Worm (Caenorhabditis elegans) whole organism, L2 larva: ENCODE measurements around the gene ugt-1.

ENCODE experiments used
- C34F6.9 ChIP-seq: fragments of 150-350 bp; optimal IDR thresholded peaks from 2 replicates; lab custom pipeline; 2014; ENCODE audit warnings: missing biosample characterization, missing genetic modification characterization
- F13H6.1 ChIP-seq: sonication (generic microtip); optimal IDR thresholded peaks from 2 replicates; lab custom pipeline; 2016; ENCODE audit warnings: missing genetic modification characterization, missing compliant biosample characterization
- R02D3.7 ChIP-seq: fragments of 150-350 bp; optimal IDR thresholded peaks from 2 replicates; lab custom pipeline; 2014; ENCODE audit warnings: missing biosample characterization, missing genetic modification characterization
- Y55F3AM.14 ChIP-seq: fragments of 200-800 bp; sonication (Bioruptor generic); optimal IDR thresholded peaks from 2 replicates; lab custom pipeline; 2018; ENCODE audit warnings: mild to moderate bottlenecking, missing genetic modification characterization, missing compliant biosample characterization
- ZK546.5 ChIP-seq: sonication (generic microtip); optimal IDR thresholded peaks from 2 replicates; lab custom pipeline; 2017; ENCODE audit warnings: missing biosample characterization, missing genetic modification characterization
- alr-1 ChIP-seq: fragments of 150-350 bp; optimal IDR thresholded peaks from 2 replicates; lab custom pipeline; 2014; ENCODE audit warnings: missing biosample characterization, missing genetic modification characterization
- aly-2 ChIP-seq: fragments of 150-350 bp; optimal IDR thresholded peaks from 2 replicates; lab custom pipeline; 2014; ENCODE audit warnings: missing biosample characterization, missing genetic modification characterization
- ama-1 ChIP-seq: fragments of 150-350 bp; optimal IDR thresholded peaks from 2 replicates; lab custom pipeline; 2018; ENCODE audit warnings: inconsistent platforms
- blmp-1 ChIP-seq: sonication (generic microtip); optimal IDR thresholded peaks from 2 replicates; lab custom pipeline; 2017; ENCODE audit warnings: missing genetic modification characterization, mild to moderate bottlenecking, missing compliant biosample characterization, antibody characterized with exemption, moderate library complexity; ENCODE audit not compliant: insufficient read depth
- ceh-16 ChIP-seq: fragments of 150-350 bp; optimal IDR thresholded peaks from 2 replicates; lab custom pipeline; 2014; ENCODE audit warnings: missing biosample characterization, missing genetic modification characterization
- ceh-82 ChIP-seq: fragments of 150-350 bp; optimal IDR thresholded peaks from 2 replicates; lab custom pipeline; 2014; ENCODE audit warnings: missing biosample characterization, missing genetic modification characterization
- crh-2 ChIP-seq: sonication (generic microtip); optimal IDR thresholded peaks from 2 replicates; lab custom pipeline; 2017; ENCODE audit warnings: missing biosample characterization, missing genetic modification characterization
- dmd-4 ChIP-seq: sonication (generic microtip); optimal IDR thresholded peaks from 2 replicates; lab custom pipeline; 2017; ENCODE audit warnings: missing biosample characterization, missing genetic modification characterization
- egl-27 ChIP-seq: sonication (generic microtip); optimal IDR thresholded peaks from 3 replicates; lab custom pipeline; 2017; ENCODE audit warnings: missing biosample characterization, missing genetic modification reagents, missing genetic modification characterization
- elt-1 ChIP-seq: fragments of 150-350 bp; optimal IDR thresholded peaks from 2 replicates; lab custom pipeline; 2014; ENCODE audit warnings: missing biosample characterization, missing genetic modification characterization
- elt-3 ChIP-seq: sonication (generic microtip); optimal IDR thresholded peaks from 2 replicates; lab custom pipeline; 2017; ENCODE audit warnings: missing biosample characterization, missing genetic modification characterization
- fos-1 ChIP-seq: fragments of 150-350 bp; optimal IDR thresholded peaks from 2 replicates; lab custom pipeline; 2014; ENCODE audit warnings: missing biosample characterization, missing genetic modification characterization
- gmeb-1 ChIP-seq: fragments of 150-350 bp; optimal IDR thresholded peaks from 2 replicates; lab custom pipeline; 2014; ENCODE audit warnings: missing biosample characterization, missing genetic modification characterization
- lin-11 ChIP-seq: fragments of 150-350 bp; sonication (generic microtip); optimal IDR thresholded peaks from 2 replicates; lab custom pipeline; 2014; ENCODE audit warnings: missing biosample characterization, missing genetic modification characterization, inconsistent platforms, mixed read lengths
- lin-13 ChIP-seq: fragments of 150-350 bp; optimal IDR thresholded peaks from 2 replicates; lab custom pipeline; 2014; ENCODE audit warnings: missing biosample characterization, missing genetic modification reagents, missing genetic modification characterization
- lin-39 ChIP-seq: fragments of 150-350 bp; optimal IDR thresholded peaks from 2 replicates; lab custom pipeline; 2014; ENCODE audit warnings: missing biosample characterization, missing genetic modification reagents, missing genetic modification characterization
- lsy-2 ChIP-seq, 2 experiments: fragments of 150-350 bp in 1 of 2; sonication (generic microtip) in 1 of 2; optimal IDR thresholded peaks; 2 replicates each; lab custom pipeline; 2014 to 2017; ENCODE audit warnings: missing biosample characterization in 2 of 2, missing genetic modification characterization in 2 of 2
- mab-5 ChIP-seq: fragments of 150-350 bp; optimal IDR thresholded peaks from 2 replicates; lab custom pipeline; 2014; ENCODE audit warnings: missing biosample characterization, missing genetic modification characterization
- mbf-1 ChIP-seq: sonication (generic microtip); optimal IDR thresholded peaks from 2 replicates; lab custom pipeline; 2017; ENCODE audit warnings: missing biosample characterization, missing genetic modification characterization
- mdl-1 ChIP-seq, 2 experiments: fragments of 150-350 bp in 1 of 2; sonication (generic microtip) in 1 of 2; optimal IDR thresholded peaks; 2 replicates each; lab custom pipeline; 2017; ENCODE audit warnings: missing biosample characterization in 2 of 2, missing genetic modification characterization in 2 of 2
- nhr-10 ChIP-seq: sonication (generic microtip); optimal IDR thresholded peaks from 2 replicates; lab custom pipeline; 2017; ENCODE audit warnings: missing biosample characterization, missing genetic modification characterization
- nhr-11 ChIP-seq: fragments of 150-350 bp; optimal IDR thresholded peaks from 2 replicates; lab custom pipeline; 2014; ENCODE audit warnings: missing biosample characterization, missing genetic modification characterization
- nhr-12 ChIP-seq: fragments of 150-350 bp; optimal IDR thresholded peaks from 2 replicates; lab custom pipeline; 2014; ENCODE audit warnings: missing biosample characterization, missing genetic modification characterization
- nhr-129 ChIP-seq: fragments of 150-350 bp; optimal IDR thresholded peaks from 2 replicates; lab custom pipeline; 2014; ENCODE audit warnings: missing biosample characterization, missing genetic modification characterization
- nhr-21 ChIP-seq: fragments of 150-350 bp; optimal IDR thresholded peaks from 2 replicates; lab custom pipeline; 2014; ENCODE audit warnings: missing biosample characterization, missing genetic modification characterization
- nhr-23 ChIP-seq: fragments of 150-350 bp; optimal IDR thresholded peaks from 2 replicates; lab custom pipeline; 2014; ENCODE audit warnings: missing biosample characterization, missing genetic modification reagents, missing genetic modification characterization
- nhr-237 ChIP-seq: fragments of 150-350 bp; optimal IDR thresholded peaks from 2 replicates; lab custom pipeline; 2014; ENCODE audit warnings: missing biosample characterization, missing genetic modification characterization
- nhr-25 ChIP-seq: fragments of 150-350 bp; sonication (generic microtip); optimal IDR thresholded peaks from 3 replicates; lab custom pipeline; 2014; ENCODE audit warnings: missing biosample characterization, missing genetic modification characterization
- nhr-6 ChIP-seq: fragments of 150-350 bp; optimal IDR thresholded peaks from 2 replicates; lab custom pipeline; 2014; ENCODE audit warnings: missing biosample characterization, missing genetic modification characterization
- nhr-77 ChIP-seq: fragments of 150-350 bp; optimal IDR thresholded peaks from 2 replicates; lab custom pipeline; 2014; ENCODE audit warnings: missing biosample characterization, missing genetic modification characterization
- peb-1 ChIP-seq: fragments of 150-350 bp; optimal IDR thresholded peaks from 2 replicates; lab custom pipeline; 2014; ENCODE audit warnings: missing biosample characterization, missing genetic modification characterization
- sem-4 ChIP-seq: fragments of 150-350 bp; optimal IDR thresholded peaks from 2 replicates; lab custom pipeline; 2014; ENCODE audit warnings: missing biosample characterization, missing genetic modification reagents, missing genetic modification characterization
- skn-1 ChIP-seq: sonication (generic microtip); optimal IDR thresholded peaks from 2 replicates; lab custom pipeline; 2017; ENCODE audit warnings: missing biosample characterization, missing genetic modification characterization
- sma-3 ChIP-seq: sonication (generic microtip); optimal IDR thresholded peaks from 2 replicates; lab custom pipeline; 2016; ENCODE audit warnings: missing genetic modification reagents, missing genetic modification characterization, missing compliant biosample characterization
- sma-9 ChIP-seq, 2 experiments: fragments of 150-350 bp in 1 of 2; sonication (generic microtip) in 1 of 2; optimal IDR thresholded peaks; 2 replicates each; lab custom pipeline; 2014 to 2016; ENCODE audit warnings: missing genetic modification characterization in 2 of 2, mild to moderate bottlenecking in 1 of 2, missing biosample characterization in 1 of 2, missing compliant biosample characterization in 1 of 2, missing genetic modification reagents in 1 of 2, moderate library complexity in 1 of 2
- snpc-4 ChIP-seq: fragments of 150-350 bp; optimal IDR thresholded peaks from 2 replicates; lab custom pipeline; 2014; ENCODE audit warnings: missing biosample characterization, missing genetic modification characterization
- unc-39 ChIP-seq: fragments of 150-350 bp; optimal IDR thresholded peaks from 2 replicates; lab custom pipeline; 2014; ENCODE audit warnings: missing biosample characterization, missing genetic modification characterization
- unc-55 ChIP-seq: fragments of 150-350 bp; sonication (generic microtip); optimal IDR thresholded peaks from 3 replicates; lab custom pipeline; 2014; ENCODE audit warnings: missing biosample characterization, missing genetic modification reagents, missing genetic modification characterization
- unc-62 ChIP-seq: fragments of 150-350 bp; optimal IDR thresholded peaks from 2 replicates; lab custom pipeline; 2014; ENCODE audit warnings: missing biosample characterization, missing genetic modification reagents, missing genetic modification characterization
- zag-1 ChIP-seq: fragments of 150-350 bp; optimal IDR thresholded peaks from 2 replicates; lab custom pipeline; 2014; ENCODE audit warnings: missing biosample characterization, missing genetic modification characterization
- ztf-1 ChIP-seq: fragments of 200-800 bp; sonication (Bioruptor generic); conservative IDR thresholded peaks from 2 replicates; pipeline ENCODE4 v1.3.6; 2022; ENCODE audit warnings: missing genetic modification characterization, missing compliant biosample characterization
- ztf-11 ChIP-seq: sonication (generic microtip); optimal IDR thresholded peaks from 2 replicates; lab custom pipeline; 2017; ENCODE audit warnings: missing biosample characterization, missing genetic modification characterization
- ztf-4 ChIP-seq: fragments of 150-350 bp; optimal IDR thresholded peaks from 2 replicates; lab custom pipeline; 2014; ENCODE audit warnings: missing biosample characterization, missing genetic modification characterization

The ugt-1 gene

DNA sequence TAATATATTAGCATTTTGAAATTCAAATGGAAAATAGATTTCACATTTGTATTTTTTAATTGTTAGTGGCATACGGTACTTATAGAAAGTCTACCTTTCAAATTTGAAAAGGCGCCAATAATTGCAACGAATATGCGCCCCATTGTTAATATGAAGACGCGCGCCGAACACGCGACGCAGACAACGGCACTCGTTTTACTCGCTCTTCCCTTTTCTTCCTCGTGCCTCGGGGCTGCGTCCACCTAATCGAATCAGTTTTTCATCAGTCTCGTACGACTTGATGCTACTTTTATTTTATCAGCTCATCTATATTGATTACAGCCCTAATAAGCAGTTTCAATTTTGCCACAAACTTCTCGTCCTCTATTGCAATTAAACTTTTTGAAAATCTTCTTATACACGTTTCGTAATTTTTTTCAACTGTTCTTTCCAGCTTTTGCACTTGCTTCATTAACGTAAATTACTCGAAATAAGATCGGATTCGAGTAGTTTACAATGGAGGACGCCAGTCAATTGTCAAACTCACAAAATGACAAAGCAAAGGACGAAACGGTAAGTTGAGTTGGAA, 33.5 kb upstream of the ugt-1 start, which contains the start of gene cash-1:
Gene cash-1 (plus strand): TSS at position 432 of the 568 bp plus-strand sequence.
- no peak for TF ChIP-seq unc-62 (GFP tag; lab: Kevin White, UChicago)
- TF ChIP-seq lin-13 (GFP tag; lab: Kevin White, UChicago), result peak; percentile 72
- TF ChIP-seq ceh-16 (tag; lab: Kevin White, UChicago), result no peak
- no peak for TF ChIP-seq nhr-23 (tag; lab: Kevin White, UChicago)
- peak; percentile 45 for TF ChIP-seq snpc-4 (tag; lab: Kevin White, UChicago)
- TF ChIP-seq mbf-1 (tag; lab: Kevin White, UChicago), result no peak
- no peak for TF ChIP-seq nhr-237 (tag; lab: Kevin White, UChicago)
- TF ChIP-seq F13H6.1 (tag; lab: Kevin White, UChicago), result peak; percentile 24
- TF ChIP-seq nhr-10 (tag; lab: Kevin White, UChicago), result no peak
- no peak for TF ChIP-seq nhr-77 (tag; lab: Kevin White, UChicago)
- TF ChIP-seq ZK546.5 (tag; lab: Kevin White, UChicago), result no peak
- TF ChIP-seq sma-3 (GFP tag; lab: Kevin White, UChicago), result peak; percentile 57
- peak; percentile 7 for TF ChIP-seq lin-11 (tag; lab: Kevin White, UChicago)
- peak in 1 of 2 experiments; percentile 74 for TF ChIP-seq lsy-2 (tag; optimal IDR thresholded peaks at IDR 0.05; lab: Kevin White, UChicago)
- TF ChIP-seq ztf-11 (tag; lab: Kevin White, UChicago), result no peak
- peak; percentile 78 for TF ChIP-seq gmeb-1 (tag; lab: Kevin White, UChicago)
- TF ChIP-seq ceh-82 (tag; lab: Kevin White, UChicago), result no peak
- no peak for TF ChIP-seq mab-5 (tag; lab: Kevin White, UChicago)
- TF ChIP-seq nhr-12 (tag; lab: Kevin White, UChicago), result no peak
- no peak for TF ChIP-seq R02D3.7 (tag; lab: Kevin White, UChicago)
- no peak for TF ChIP-seq unc-39 (tag; lab: Kevin White, UChicago)
- TF ChIP-seq nhr-129 (tag; lab: Kevin White, UChicago), result peak; percentile 71
- peak; percentile 58 for TF ChIP-seq sma-9 (GFP tag; optimal IDR thresholded peaks at IDR 0.05; lab: Kevin White, UChicago)
- no peak for TF ChIP-seq sma-9 (tag; optimal IDR thresholded peaks at IDR 0.05; lab: Kevin White, UChicago)
- TF ChIP-seq aly-2 (tag; lab: Kevin White, UChicago), result no peak
- TF ChIP-seq ama-1, result no peak
- no peak for TF ChIP-seq unc-55
- TF ChIP-seq sem-4 (tag; lab: Kevin White, UChicago), result peak; percentile 48
- peak; percentile 7 for TF ChIP-seq blmp-1 (tag; lab: Kevin White, UChicago)
- TF ChIP-seq fos-1 (tag; lab: Kevin White, UChicago), result peak; percentile 59
- no peak for TF ChIP-seq nhr-11 (tag; lab: Kevin White, UChicago)
- TF ChIP-seq mdl-1 (tag; optimal IDR thresholded peaks at IDR 0.05; lab: Kevin White, UChicago), result peak in 1 of 2 experiments; percentile 45
- TF ChIP-seq peb-1 (tag; lab: Kevin White, UChicago), result no peak
- no peak for TF ChIP-seq Y55F3AM.14 (GFP tag; lab: Kevin White, UChicago)
- no peak for TF ChIP-seq elt-3 (tag; lab: Kevin White, UChicago)
- no peak for TF ChIP-seq lin-39 (tag; lab: Kevin White, UChicago)
- TF ChIP-seq alr-1, result no peak
- no peak for TF ChIP-seq skn-1 (tag; lab: Kevin White, UChicago)
- no peak for TF ChIP-seq egl-27
- peak; percentile 66 for TF ChIP-seq C34F6.9 (tag; lab: Kevin White, UChicago)
- TF ChIP-seq nhr-25 (tag; lab: Kevin White, UChicago), result peak; percentile 46
- no peak for TF ChIP-seq ztf-4 (tag; lab: Kevin White, UChicago)
- TF ChIP-seq nhr-6 (tag; lab: Kevin White, UChicago), result no peak
- TF ChIP-seq crh-2 (tag; lab: Kevin White, UChicago), result peak; percentile 75
- TF ChIP-seq nhr-21 (tag; lab: Kevin White, UChicago), result peak; percentile 6
- no peak for TF ChIP-seq elt-1 (tag; lab: Kevin White, UChicago)
- no peak for TF ChIP-seq dmd-4 (tag; lab: Kevin White, UChicago)
- TF ChIP-seq zag-1, result no peak
- TF ChIP-seq ztf-1 (GFP tag; lab: Robert Waterston, UW), result no peak
